Worm (Caenorhabditis elegans) whole organism, L4 larva: ENCODE results near the gene ttb-1.

ENCODE experiments used
- F37D6.2 ChIP-seq: sonication (generic microtip); optimal IDR thresholded peaks from 2 replicates; lab custom pipeline; 2016; ENCODE audit warnings: mild to moderate bottlenecking, missing genetic modification characterization, missing compliant biosample characterization
- R02D3.7 ChIP-seq: fragments of 150-350 bp; sonication (generic microtip); optimal IDR thresholded peaks from 3 replicates; lab custom pipeline; 2014; ENCODE audit warnings: missing biosample characterization, missing genetic modification characterization
- T20F7.1 ChIP-seq: fragments of 200-800 bp; sonication (Bioruptor generic); optimal IDR thresholded peaks from 2 replicates; lab custom pipeline; 2018; ENCODE audit warnings: mild to moderate bottlenecking, missing genetic modification characterization, missing compliant biosample characterization
- Y5F2A.4 ChIP-seq: fragments of 200-800 bp; sonication (Bioruptor generic); optimal IDR thresholded peaks from 2 replicates; lab custom pipeline; 2018; ENCODE audit warnings: mild to moderate bottlenecking, missing genetic modification characterization, missing compliant biosample characterization
- Y75B8A.6 ChIP-seq: fragments of 200-800 bp; sonication (Bioruptor generic); IDR thresholded peaks from 2 replicates; pipeline ENCODE4 v1.3.6; 2022; ENCODE audit warnings: missing genetic modification reagents, missing genetic modification characterization, missing compliant biosample characterization
- ZK546.5 ChIP-seq, 2 experiments: sonication (generic microtip); optimal IDR thresholded peaks; 2 replicates each; lab custom pipeline; 2017; ENCODE audit warnings: missing biosample characterization in 2 of 2, missing genetic modification characterization in 2 of 2
- ama-1 ChIP-seq: fragments of 150-350 bp; optimal IDR thresholded peaks from 2 replicates; lab custom pipeline; 2014; ENCODE audit warnings: inconsistent platforms, mixed read lengths
- attf-4 ChIP-seq: sonication (generic microtip); optimal IDR thresholded peaks from 3 replicates; lab custom pipeline; 2017; ENCODE audit warnings: missing biosample characterization, missing genetic modification characterization
- ces-1 ChIP-seq: fragments of 150-350 bp; sonication (generic microtip); optimal IDR thresholded peaks from 4 replicates; lab custom pipeline; 2014; ENCODE audit warnings: missing biosample characterization, missing genetic modification reagents, missing genetic modification characterization
- daf-16 ChIP-seq, 3 experiments: sonication (generic microtip); optimal IDR thresholded peaks; 2 replicates each; lab custom pipeline; 2016 to 2017; ENCODE audit warnings: missing genetic modification characterization in 3 of 3, missing genetic modification reagents in 3 of 3, mild to moderate bottlenecking in 2 of 3, missing compliant biosample characterization in 2 of 3, missing biosample characterization in 1 of 3, moderate library complexity in 1 of 3
- dmd-6 ChIP-seq: fragments of 200-800 bp; sonication (Bioruptor generic); IDR thresholded peaks from 2 replicates; pipeline ENCODE4 v1.3.6; 2022; ENCODE audit warnings: missing genetic modification reagents, missing genetic modification characterization, missing compliant biosample characterization
- dmd-9 ChIP-seq: fragments of 200-800 bp; sonication (Bioruptor generic); IDR thresholded peaks from 2 replicates; pipeline ENCODE4 v1.3.6; 2022; ENCODE audit warnings: missing genetic modification reagents, missing genetic modification characterization, missing compliant biosample characterization
- dve-1 ChIP-seq: sonication (generic microtip); optimal IDR thresholded peaks from 2 replicates; lab custom pipeline; 2017; ENCODE audit warnings: antibody characterized with exemption, mild to moderate bottlenecking, missing genetic modification characterization, missing compliant biosample characterization; ENCODE audit not compliant: insufficient read depth
- fkh-10 ChIP-seq: fragments of 150-350 bp; optimal IDR thresholded peaks from 2 replicates; lab custom pipeline; 2014; ENCODE audit warnings: missing biosample characterization, missing genetic modification reagents, missing genetic modification characterization
- fos-1 ChIP-seq: fragments of 150-350 bp; optimal IDR thresholded peaks from 2 replicates; lab custom pipeline; 2014; ENCODE audit warnings: missing biosample characterization, missing genetic modification characterization
- gei-8 ChIP-seq: fragments of 200-800 bp; sonication (Bioruptor generic); optimal IDR thresholded peaks from 2 replicates; lab custom pipeline; 2018; ENCODE audit warnings: mild to moderate bottlenecking, missing genetic modification characterization, missing compliant biosample characterization
- jun-1 ChIP-seq: fragments of 150-350 bp; optimal IDR thresholded peaks from 2 replicates; lab custom pipeline; 2014; ENCODE audit warnings: missing biosample characterization, missing genetic modification reagents, missing genetic modification characterization
- lin-15B ChIP-seq: fragments of 150-350 bp; sonication (generic microtip); optimal IDR thresholded peaks from 3 replicates; lab custom pipeline; 2014; ENCODE audit warnings: missing biosample characterization, missing genetic modification characterization
- lin-29 ChIP-seq: fragments of 200-800 bp; sonication (Bioruptor generic); IDR thresholded peaks from 2 replicates; pipeline ENCODE4 v1.3.6; 2022; ENCODE audit warnings: missing genetic modification reagents, missing genetic modification characterization, missing compliant biosample characterization
- lin-38 ChIP-seq: fragments of 200-800 bp; sonication (Bioruptor generic); IDR thresholded peaks from 2 replicates; pipeline ENCODE4 v1.3.6; 2022; ENCODE audit warnings: missing genetic modification reagents, missing genetic modification characterization, missing compliant biosample characterization
- lin-39 ChIP-seq: fragments of 150-350 bp; optimal IDR thresholded peaks from 2 replicates; lab custom pipeline; 2014; ENCODE audit warnings: missing biosample characterization, missing genetic modification reagents, missing genetic modification characterization
- lsy-2 ChIP-seq, 2 experiments: fragments of 150-350 bp in 1 of 2; sonication (generic microtip) in 1 of 2; optimal IDR thresholded peaks; 2 replicates each; lab custom pipeline; 2014 to 2017; ENCODE audit warnings: missing biosample characterization in 2 of 2, missing genetic modification characterization in 2 of 2
- madf-9 ChIP-seq: fragments of 200-800 bp; sonication (Bioruptor generic); conservative IDR thresholded peaks from 2 replicates; pipeline ENCODE4 v1.3.6; 2022; ENCODE audit warnings: missing genetic modification reagents, missing genetic modification characterization, missing compliant biosample characterization
- mdt-29 ChIP-seq: fragments of 200-800 bp; sonication (Bioruptor generic); IDR thresholded peaks from 2 replicates; pipeline ENCODE4 v1.3.6; 2022; ENCODE audit warnings: missing genetic modification reagents, missing genetic modification characterization, missing compliant biosample characterization
- mep-1 ChIP-seq: fragments of 150-350 bp; sonication (generic microtip); optimal IDR thresholded peaks from 3 replicates; lab custom pipeline; 2014; ENCODE audit warnings: missing biosample characterization, missing genetic modification characterization
- mxl-2 ChIP-seq: fragments of 200-800 bp; sonication (Bioruptor generic); conservative IDR thresholded peaks from 2 replicates; pipeline ENCODE4 v1.3.6; 2022; ENCODE audit warnings: missing genetic modification reagents, missing genetic modification characterization, missing compliant biosample characterization
- nhr-11 ChIP-seq: fragments of 150-350 bp; optimal IDR thresholded peaks from 2 replicates; lab custom pipeline; 2014; ENCODE audit warnings: missing biosample characterization, missing genetic modification characterization
- nhr-6 ChIP-seq: fragments of 150-350 bp; optimal IDR thresholded peaks from 2 replicates; lab custom pipeline; 2014; ENCODE audit warnings: missing biosample characterization, missing genetic modification characterization
- nhr-76 ChIP-seq: fragments of 150-350 bp; optimal IDR thresholded peaks from 2 replicates; lab custom pipeline; 2014; ENCODE audit warnings: missing biosample characterization, missing genetic modification characterization
- pha-4 ChIP-seq, 2 experiments: fragments of 150-350 bp in 1 of 2; fragments of 200-800 bp in 1 of 2; sonication (Bioruptor generic) in 1 of 2; IDR thresholded peaks in 1 of 2; optimal IDR thresholded peaks in 1 of 2; 2 replicates each; pipeline versions ENCODE4 v1.3.6 to Lab custom; 2014 to 2022; ENCODE audit warnings: missing genetic modification characterization in 2 of 2, missing genetic modification reagents in 2 of 2, missing biosample characterization in 1 of 2, missing compliant biosample characterization in 1 of 2
- skn-1 ChIP-seq: fragments of 150-350 bp; optimal IDR thresholded peaks from 2 replicates; lab custom pipeline; 2014; ENCODE audit warnings: missing biosample characterization, missing genetic modification characterization
- spr-3 ChIP-seq: fragments of 200-800 bp; sonication (Bioruptor generic); optimal IDR thresholded peaks from 2 replicates; lab custom pipeline; 2018; ENCODE audit warnings: mild to moderate bottlenecking, missing genetic modification characterization, missing compliant biosample characterization
- tra-1 ChIP-seq: fragments of 200-800 bp; sonication (Bioruptor generic); IDR thresholded peaks from 2 replicates; pipeline ENCODE4 v1.3.6; 2022; ENCODE audit warnings: missing genetic modification reagents, missing genetic modification characterization, missing compliant biosample characterization
- unc-130 ChIP-seq: sonication (generic microtip); optimal IDR thresholded peaks from 2 replicates; lab custom pipeline; 2016; ENCODE audit warnings: missing genetic modification reagents, missing genetic modification characterization, missing compliant biosample characterization
- unc-39 ChIP-seq: sonication (generic microtip); optimal IDR thresholded peaks from 2 replicates; lab custom pipeline; 2017; ENCODE audit warnings: missing biosample characterization, missing genetic modification characterization
- unc-62 ChIP-seq, 3 experiments: fragments of 150-350 bp in 1 of 3; sonication (generic microtip); optimal IDR thresholded peaks in 2 of 3; peaks in 1 of 3; 1 replicate in 1 of 3; 2 replicates in 2 of 3; lab custom pipeline; 2014 to 2017; ENCODE audit warnings: missing biosample characterization in 3 of 3, missing genetic modification characterization in 3 of 3, missing genetic modification reagents in 3 of 3, missing genotype in 1 of 3
- zfp-3 ChIP-seq: fragments of 200-800 bp; sonication (Bioruptor generic); conservative IDR thresholded peaks from 2 replicates; pipeline ENCODE4 v1.3.6; 2022; ENCODE audit warnings: missing genetic modification reagents, missing genetic modification characterization, missing compliant biosample characterization
- zip-11 ChIP-seq: fragments of 200-800 bp; sonication (Bioruptor generic); IDR thresholded peaks from 2 replicates; pipeline ENCODE4 v1.3.6; 2022; ENCODE audit warnings: missing genetic modification characterization, missing compliant biosample characterization
- ztf-7 ChIP-seq: fragments of 150-350 bp; optimal IDR thresholded peaks from 2 replicates; lab custom pipeline; 2014; ENCODE audit warnings: missing biosample characterization, missing genetic modification characterization

ttb-1 gene

DNA sequence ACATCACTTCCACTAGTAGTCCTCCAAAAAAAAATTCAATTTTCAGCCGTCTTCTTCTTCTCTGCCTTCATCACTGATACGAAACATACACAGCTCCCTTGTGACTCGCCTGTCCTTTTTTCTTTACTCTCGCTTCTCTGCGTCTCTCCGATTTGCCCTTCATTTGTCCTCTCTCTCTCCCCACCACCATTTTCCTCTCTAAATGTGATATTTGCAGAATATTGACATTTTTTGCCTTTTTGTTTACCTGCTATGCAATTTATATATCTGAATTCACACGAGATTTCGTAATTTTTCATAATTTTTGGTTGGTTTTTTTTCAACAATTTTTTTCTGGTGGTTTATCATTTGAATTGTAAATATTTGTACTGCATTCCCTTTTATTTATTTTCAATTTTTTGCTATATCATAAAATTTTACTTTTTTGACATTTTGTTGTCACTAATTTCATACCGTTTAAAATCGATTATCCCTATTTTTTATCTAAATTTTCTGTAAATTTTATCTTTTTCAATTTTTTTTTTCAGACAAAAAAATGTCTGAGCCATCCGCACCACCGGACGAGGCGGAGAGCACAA lies 47.3 kb downstream of the ttb-1 start, which contains the start of gene lec-12 (continued):
- TF ChIP-seq dmd-9 (GFP tag; lab: Robert Waterston, UW) (no peak), ZK546.5 (tag; optimal IDR thresholded peaks at IDR 0.05; lab: Kevin White, UChicago) (no peak), nhr-6 (tag; lab: Kevin White, UChicago) (peak; percentile 24)

ce11 chrV:206814-207213 lies 50.2 kb downstream of the ttb-1 start:
- TF ChIP-seq mdt-29 (GFP tag; lab: Robert Waterston, UW), result no peak
- TF ChIP-seq dmd-9 (GFP tag; lab: Robert Waterston, UW), result no peak
- TF ChIP-seq Y75B8A.6 (GFP tag; lab: Robert Waterston, UW), result no peak
- TF ChIP-seq mxl-2, result no peak
- no peak for TF ChIP-seq spr-3 (GFP tag; lab: Kevin White, UChicago)
- no peak for TF ChIP-seq lin-39 (tag; lab: Kevin White, UChicago)
- TF ChIP-seq lin-38 (GFP tag; lab: Robert Waterston, UW), result no peak
- no peak for TF ChIP-seq lin-29 (GFP tag; lab: Robert Waterston, UW)
- no peak for TF ChIP-seq skn-1 (tag; lab: Kevin White, UChicago)
- TF ChIP-seq zfp-3 (GFP tag; lab: Robert Waterston, UW), result no peak
- TF ChIP-seq lin-15B (tag; lab: Kevin White, UChicago), result no peak
- TF ChIP-seq fkh-10 (GFP tag; lab: Kevin White, UChicago), result no peak

DNA sequence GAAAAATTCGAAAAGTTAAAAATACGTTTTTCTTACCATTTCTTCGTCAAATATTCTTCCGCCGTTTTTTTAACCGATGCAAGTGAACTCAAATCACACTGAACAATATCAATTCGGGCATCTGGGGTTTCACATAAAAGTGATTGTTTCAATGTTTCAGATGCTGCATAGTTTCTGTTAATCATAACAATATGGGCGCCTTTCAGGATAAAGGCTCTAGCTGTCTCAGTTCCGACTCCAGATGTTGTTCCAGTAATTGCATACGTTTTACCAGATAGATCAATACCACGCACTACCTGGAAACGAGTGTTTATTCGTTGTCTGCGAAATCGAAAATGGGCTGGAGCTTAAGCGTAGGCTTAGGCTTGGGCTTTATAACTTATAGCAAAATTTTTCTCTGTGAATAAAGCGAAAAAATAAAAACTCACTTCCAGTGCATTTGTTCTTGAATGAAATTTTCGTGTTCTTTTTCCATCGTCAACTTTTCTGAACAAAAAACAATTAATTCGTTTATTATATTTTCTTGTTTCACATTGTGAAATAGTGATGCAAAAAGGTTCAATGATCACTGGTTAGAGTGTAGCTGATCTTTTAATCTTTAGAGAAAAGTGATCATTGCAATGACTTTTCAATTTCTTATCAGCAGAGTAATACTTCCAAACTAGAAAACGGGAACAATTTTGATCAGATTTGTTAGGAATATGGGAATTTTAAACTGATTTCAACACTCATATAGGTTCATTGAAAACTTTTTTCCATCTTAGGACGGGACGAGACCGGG lies 55.0 kb downstream of the ttb-1 start:
- peak in 1 of 2 experiments; percentile 37 for TF ChIP-seq unc-62 (GFP tag; optimal IDR thresholded peaks at IDR 0.05 in 1 of 2; lab: Kevin White, UChicago)
- TF ChIP-seq unc-62 (tag; optimal IDR thresholded peaks at IDR 0.05; lab: Kevin White, UChicago), result no peak
- no peak for TF ChIP-seq gei-8
- no peak for TF ChIP-seq attf-4 (tag; lab: Kevin White, UChicago)
- no peak; the same call in 1 of the 2 replicates for TF ChIP-seq dmd-6
- TF ChIP-seq dve-1 (tag; lab: Kevin White, UChicago), result peak; percentile 73
- TF ChIP-seq fos-1, result no peak
- TF ChIP-seq lsy-2 (tag; optimal IDR thresholded peaks at IDR 0.05; lab: Kevin White, UChicago), result peak in 1 of 2 experiments; percentile 46
- TF ChIP-seq tra-1 (GFP tag; lab: Robert Waterston, UW), result no peak
- no peak for TF ChIP-seq pha-4 (GFP tag; IDR thresholded peaks at IDR 0.05; lab: Robert Waterston, UW)
- TF ChIP-seq pha-4 (tag; optimal IDR thresholded peaks at IDR 0.05; lab: Kevin White, UChicago), result no peak
- peak; percentile 60 for TF ChIP-seq mep-1 (tag; lab: Kevin White, UChicago)
- no peak for TF ChIP-seq nhr-11 (tag; lab: Kevin White, UChicago)
- TF ChIP-seq jun-1 (tag; lab: Kevin White, UChicago), result no peak
- no peak for TF ChIP-seq nhr-6 (tag; lab: Kevin White, UChicago)
- TF ChIP-seq madf-9, result no peak
- TF ChIP-seq daf-16 (GFP tag; optimal IDR thresholded peaks at IDR 0.05; lab: Kevin White, UChicago), result no peak
- TF ChIP-seq daf-16 (tag; optimal IDR thresholded peaks at IDR 0.05; lab: Kevin White, UChicago), result peak; percentile 70
- no peak for TF ChIP-seq unc-130 (GFP tag; lab: Kevin White, UChicago)
- no peak for TF ChIP-seq ama-1
- TF ChIP-seq ztf-7, result peak; percentile 50
- TF ChIP-seq ces-1 (GFP tag; lab: Kevin White, UChicago), result no peak
- TF ChIP-seq T20F7.1 (GFP tag; lab: Kevin White, UChicago), result no peak
- TF ChIP-seq zip-11 (GFP tag; lab: Robert Waterston, UW), result no peak
- TF ChIP-seq unc-39 (tag; lab: Kevin White, UChicago), result no peak
- TF ChIP-seq nhr-76 (tag; lab: Kevin White, UChicago), result no peak
- TF ChIP-seq F37D6.2 (tag; lab: Kevin White, UChicago), result no peak
- no peak for TF ChIP-seq Y5F2A.4 (GFP tag; lab: Kevin White, UChicago)
- TF ChIP-seq R02D3.7 (tag; lab: Kevin White, UChicago), result no peak
